Fruit fly (Drosophila melanogaster): ENCODE measurements around the gene Mer.

DNA sequence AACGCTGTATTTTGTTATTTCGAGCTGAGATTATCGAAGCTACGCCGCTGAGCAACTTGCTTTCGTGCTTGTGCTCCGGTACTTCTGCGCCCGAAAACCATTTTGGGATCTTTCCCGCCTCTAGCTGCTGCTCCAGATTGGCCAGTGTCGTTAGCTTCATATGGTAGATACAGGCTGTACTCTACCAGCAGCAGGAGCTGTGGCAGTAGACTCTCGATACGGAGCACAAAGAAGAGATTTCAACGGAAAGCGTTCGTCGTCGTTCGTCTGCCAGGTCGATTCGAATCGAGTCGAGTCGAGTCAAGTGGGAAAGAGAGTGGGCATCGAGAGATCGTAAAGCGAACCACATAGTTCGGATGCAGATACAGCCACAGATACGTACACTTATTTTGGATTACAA is 21.5 kb upstream of the Mer start:
- TF ChIP-seq br (GFP tag; optimal IDR thresholded peaks at IDR 0.05) (no peak), Hr78 (GFP tag; optimal IDR thresholded peaks at IDR 0.05) (no peak), dl (GFP tag; optimal IDR thresholded peaks at IDR 0.05; ENCODE audit: insufficient read depth in 1 of 2, partially characterized antibody in 2 of 2) (no peak), OdsH (GFP tag; optimal IDR thresholded peaks at IDR 0.05) (no peak), lola (GFP tag; optimal IDR thresholded peaks at IDR 0.05) (no peak), psq (GFP tag; optimal IDR thresholded peaks at IDR 0.05) (no peak), Jra (GFP tag; optimal IDR thresholded peaks at IDR 0.05) (no peak), dmrt93B (GFP tag; optimal IDR thresholded peaks at IDR 0.05) (no peak), brk (GFP tag; optimal IDR thresholded peaks at IDR 0.05) (no peak), Dif (GFP tag; optimal IDR thresholded peaks at IDR 0.05; ENCODE audit: partially characterized antibody) (no peak), rgr (GFP tag; optimal IDR thresholded peaks at IDR 0.05) (no peak)
